Fruit fly (Drosophila melanogaster) whole organism, prepupa: ENCODE data around the gene CG13707.

Experiments
- CG10631 ChIP-seq: fragments of 200-800 bp; sonication (Bioruptor generic); optimal IDR thresholded peaks from 2 replicates; lab custom pipeline; 2016; ENCODE audit warnings: missing biosample characterization, missing genetic modification characterization
- CG11294 ChIP-seq: fragments of 200-800 bp; sonication (Bioruptor generic); IDR thresholded peaks from 2 replicates; pipeline ENCODE4 v1.3.6; 2022; ENCODE audit warnings: missing biosample characterization, missing genetic modification characterization
- CG11762 ChIP-seq: fragments of 200-800 bp; sonication (Bioruptor generic); optimal IDR thresholded peaks from 3 replicates; lab custom pipeline; 2016; ENCODE audit warnings: missing biosample characterization, missing genetic modification characterization; ENCODE audit not compliant: insufficient read depth
- CG11902 ChIP-seq: fragments of 200-800 bp; sonication (Bioruptor generic); optimal IDR thresholded peaks from 3 replicates; lab custom pipeline; 2016; ENCODE audit warnings: missing biosample characterization, missing genetic modification characterization
- CG15336 ChIP-seq: fragments of 200-800 bp; sonication (Bioruptor generic); IDR thresholded peaks from 2 replicates; pipeline ENCODE4 v1.3.6; 2022; ENCODE audit warnings: missing biosample characterization, missing genetic modification characterization
- CG16779 ChIP-seq: fragments of 200-800 bp; sonication (Bioruptor generic); optimal IDR thresholded peaks from 3 replicates; lab custom pipeline; 2017; ENCODE audit warnings: missing biosample characterization, mild to moderate bottlenecking, missing genetic modification characterization
- CG3032 ChIP-seq: fragments of 200-800 bp; optimal IDR thresholded peaks from 2 replicates; lab custom pipeline; 2019; ENCODE audit warnings: missing biosample characterization, mild to moderate bottlenecking, missing genetic modification characterization, moderate library complexity
- CG31627 ChIP-seq: fragments of 200-800 bp; sonication (Bioruptor generic); optimal IDR thresholded peaks from 3 replicates; lab custom pipeline; 2016; ENCODE audit warnings: missing biosample characterization, missing genetic modification characterization
- CG3919 ChIP-seq: fragments of 200-800 bp; sonication (Bioruptor generic); optimal IDR thresholded peaks from 3 replicates; lab custom pipeline; 2016; ENCODE audit warnings: missing biosample characterization, missing genetic modification characterization
- CG6163 ChIP-seq: fragments of 200-800 bp; sonication (Bioruptor generic); IDR thresholded peaks from 3 replicates; pipeline ENCODE4 v1.3.6; 2022; ENCODE audit warnings: missing biosample characterization, missing genetic modification characterization
- CG6276 ChIP-seq: fragments of 200-800 bp; sonication (Bioruptor generic); optimal IDR thresholded peaks from 2 replicates; lab custom pipeline; 2017; ENCODE audit warnings: missing biosample characterization, mild to moderate bottlenecking, missing genetic modification characterization
- CG6792 ChIP-seq: fragments of 200-800 bp; sonication (Bioruptor generic); optimal IDR thresholded peaks from 3 replicates; lab custom pipeline; 2016; ENCODE audit warnings: missing biosample characterization, missing genetic modification characterization
- CG6808 ChIP-seq: fragments of 200-800 bp; sonication (Bioruptor generic); optimal IDR thresholded peaks from 3 replicates; lab custom pipeline; 2017; ENCODE audit warnings: missing biosample characterization, missing genetic modification characterization, mild to moderate bottlenecking, moderate library complexity, missing genetic modification reagents
- CG7368 ChIP-seq: fragments of 200-800 bp; sonication (Bioruptor generic); optimal IDR thresholded peaks from 3 replicates; lab custom pipeline; 2016; ENCODE audit warnings: missing biosample characterization, missing genetic modification characterization
- CG8119 ChIP-seq: fragments of 200-800 bp; sonication (Bioruptor generic); IDR thresholded peaks from 3 replicates; pipeline ENCODE4 v1.3.6; 2022; ENCODE audit warnings: missing biosample characterization, missing genetic modification characterization
- CG9139 ChIP-seq: fragments of 200-800 bp; sonication (Bioruptor generic); optimal IDR thresholded peaks from 3 replicates; lab custom pipeline; 2017; ENCODE audit warnings: missing biosample characterization, mild to moderate bottlenecking, missing genetic modification characterization
- Eip75B ChIP-seq: fragments of 200-800 bp; sonication (Bioruptor generic); optimal IDR thresholded peaks from 3 replicates; lab custom pipeline; 2016; ENCODE audit warnings: missing biosample characterization, missing genetic modification characterization
- Eip78C ChIP-seq: fragments of 200-800 bp; sonication (Bioruptor generic); peaks from one replicate; lab custom pipeline; 2016; ENCODE audit warnings: missing biosample characterization, missing genetic modification characterization
- Eip93F ChIP-seq: fragments of 200-800 bp; sonication (Bioruptor generic); optimal IDR thresholded peaks from 2 replicates; lab custom pipeline; 2016; ENCODE audit warnings: missing biosample characterization, mild to moderate bottlenecking, missing genetic modification characterization
- Gug ChIP-seq: fragments of 200-800 bp; sonication (Bioruptor generic); IDR thresholded peaks from 2 replicates; pipeline ENCODE4 v1.3.6; 2022; ENCODE audit warnings: missing biosample characterization, missing genetic modification characterization
- Hr4 ChIP-seq: fragments of 200-800 bp; sonication (Bioruptor generic); optimal IDR thresholded peaks from 3 replicates; lab custom pipeline; 2016; ENCODE audit warnings: missing biosample characterization, missing genetic modification characterization
- Lpt ChIP-seq: fragments of 200-800 bp; sonication (Bioruptor generic); optimal IDR thresholded peaks from 3 replicates; lab custom pipeline; 2016; ENCODE audit warnings: missing biosample characterization, missing genetic modification characterization
- Met ChIP-seq: fragments of 200-800 bp; sonication (Bioruptor generic); optimal IDR thresholded peaks from 3 replicates; lab custom pipeline; 2016; ENCODE audit warnings: missing biosample characterization, missing genetic modification characterization
- OdsH ChIP-seq: fragments of 200-800 bp; sonication (Bioruptor generic); optimal IDR thresholded peaks from 3 replicates; lab custom pipeline; 2016; ENCODE audit warnings: missing biosample characterization, missing genetic modification characterization
- Smox ChIP-seq: fragments of 200-800 bp; sonication (Bioruptor generic); optimal IDR thresholded peaks from 3 replicates; lab custom pipeline; 2016; ENCODE audit warnings: missing biosample characterization, missing genetic modification characterization
- Sox102F ChIP-seq: fragments of 200-800 bp; sonication (Bioruptor generic); optimal IDR thresholded peaks from 2 replicates; lab custom pipeline; 2016; ENCODE audit warnings: missing biosample characterization, mild to moderate bottlenecking, missing genetic modification characterization
- Sox14 ChIP-seq: fragments of 200-800 bp; sonication (Bioruptor generic); optimal IDR thresholded peaks from 3 replicates; lab custom pipeline; 2016; ENCODE audit warnings: missing biosample characterization, missing genetic modification characterization
- Sox15 ChIP-seq: fragments of 200-800 bp; sonication (Bioruptor generic); optimal IDR thresholded peaks from 3 replicates; lab custom pipeline; 2016; ENCODE audit warnings: missing biosample characterization, missing genetic modification characterization
- acj6 ChIP-seq: fragments of 200-800 bp; sonication (Bioruptor generic); optimal IDR thresholded peaks from 3 replicates; lab custom pipeline; 2016; ENCODE audit warnings: missing biosample characterization, missing genetic modification characterization
- cyc ChIP-seq: fragments of 200-800 bp; sonication (Bioruptor generic); optimal IDR thresholded peaks from 3 replicates; lab custom pipeline; 2016; ENCODE audit warnings: missing biosample characterization, missing genetic modification characterization
- dac ChIP-seq: fragments of 200-800 bp; sonication (Bioruptor generic); optimal IDR thresholded peaks from 2 replicates; lab custom pipeline; 2017; ENCODE audit warnings: missing biosample characterization, mild to moderate bottlenecking, missing genetic modification characterization
- dsx ChIP-seq: fragments of 200-800 bp; optimal IDR thresholded peaks from 3 replicates; lab custom pipeline; 2019; ENCODE audit warnings: missing biosample characterization, mild to moderate bottlenecking, missing genetic modification characterization, moderate library complexity; ENCODE audit not compliant: poor library complexity, severe bottlenecking
- eg ChIP-seq: fragments of 200-800 bp; sonication (Bioruptor generic); IDR thresholded peaks from 3 replicates; pipeline ENCODE4 v1.3.6; 2022; ENCODE audit warnings: missing biosample characterization, missing genetic modification characterization
- fd59A ChIP-seq: fragments of 200-800 bp; sonication (Bioruptor generic); optimal IDR thresholded peaks from 2 replicates; lab custom pipeline; 2017; ENCODE audit warnings: missing biosample characterization, mild to moderate bottlenecking, missing genetic modification characterization, missing genetic modification reagents
- fd85E ChIP-seq: fragments of 200-800 bp; sonication (Bioruptor generic); optimal IDR thresholded peaks from 3 replicates; lab custom pipeline; 2016; ENCODE audit warnings: missing biosample characterization, missing genetic modification characterization
- fkh ChIP-seq: fragments of 200-800 bp; sonication (Bioruptor generic); optimal IDR thresholded peaks from 3 replicates; lab custom pipeline; 2017; ENCODE audit warnings: missing biosample characterization, mild to moderate bottlenecking, missing genetic modification characterization, moderate library complexity
- lz ChIP-seq: fragments of 200-800 bp; sonication (Bioruptor generic); optimal IDR thresholded peaks from 3 replicates; lab custom pipeline; 2016; ENCODE audit warnings: missing biosample characterization, missing genetic modification characterization
- net ChIP-seq: fragments of 200-800 bp; sonication (Bioruptor generic); optimal IDR thresholded peaks from 3 replicates; lab custom pipeline; 2016; ENCODE audit warnings: missing biosample characterization, missing genetic modification characterization
- salr ChIP-seq, 2 experiments: fragments of 200-800 bp; sonication (Bioruptor generic); optimal IDR thresholded peaks; 3 replicates each; lab custom pipeline; 2016 to 2018; ENCODE audit warnings: missing biosample characterization in 2 of 2, missing genetic modification characterization in 2 of 2, mild to moderate bottlenecking in 1 of 2
- spab ChIP-seq: fragments of 200-800 bp; sonication (Bioruptor generic); optimal IDR thresholded peaks from 2 replicates; lab custom pipeline; 2017; ENCODE audit warnings: missing biosample characterization, mild to moderate bottlenecking, missing genetic modification characterization, missing genetic modification reagents
- ss ChIP-seq, 2 experiments: fragments of 200-800 bp; sonication (Bioruptor generic); optimal IDR thresholded peaks; 2 replicates in 1 of 2; 3 replicates in 1 of 2; lab custom pipeline; 2017 to 2018; ENCODE audit warnings: mild to moderate bottlenecking in 2 of 2, missing biosample characterization in 2 of 2, missing genetic modification characterization in 2 of 2, moderate library complexity in 1 of 2
- svp ChIP-seq: fragments of 200-800 bp; sonication (Bioruptor generic); peaks from one replicate; lab custom pipeline; 2016; ENCODE audit warnings: missing biosample characterization, missing genetic modification characterization
- topi ChIP-seq: fragments of 200-800 bp; sonication (Bioruptor generic); optimal IDR thresholded peaks from 3 replicates; lab custom pipeline; 2016; ENCODE audit warnings: missing biosample characterization, missing genetic modification characterization
- vri ChIP-seq: fragments of 200-800 bp; sonication (Bioruptor generic); optimal IDR thresholded peaks from 3 replicates; lab custom pipeline; 2016; ENCODE audit warnings: missing biosample characterization, mild to moderate bottlenecking, missing genetic modification characterization

CG13707 gene

dm6 chr3L:4860969-4861368, 21.1 kb upstream of the CG13707 start, which contains the start of gene Dnah3:
Dnah3 (plus strand) TSS chr3L:4861269.
- TF ChIP-seq vri (GFP tag; lab: Kevin White, UChicago) (no peak), fkh (GFP tag; lab: Kevin White, UChicago) (no peak), topi (no peak), CG15336 (GFP tag; lab: Robert Waterston, UW) (no peak), CG8119 (no peak), dac (GFP tag; lab: Kevin White, UChicago) (no peak), ss (GFP tag; optimal IDR thresholded peaks at IDR 0.05; lab: Kevin White, UChicago) (no peak), Lpt (no peak), CG11294 (no peak)

dm6 chr3L:4860370-4860769, 20.5 kb upstream of the CG13707 start, which contains the start of gene CG32235:
CG32235 (minus strand) TSS chr3L:4860470.
- TF ChIP-seq CG6163 (GFP tag; lab: Robert Waterston, UW) (no peak), acj6 (GFP tag; lab: Kevin White, UChicago) (no peak), CG11902 (GFP tag; lab: Kevin White, UChicago) (no peak), lz (GFP tag; lab: Kevin White, UChicago) (no peak), vri (GFP tag; lab: Kevin White, UChicago) (no peak), dsx (GFP tag; lab: Kevin White, UChicago) (no peak), Eip75B (GFP tag; lab: Kevin White, UChicago) (no peak), eg (no peak)

dm6 chr3L:4855208-4855607, 15.3 kb upstream of the CG13707 start:
- no peak for TF ChIP-seq Eip93F (GFP tag; lab: Kevin White, UChicago)
- TF ChIP-seq CG6276 (GFP tag; lab: Kevin White, UChicago): no peak
- no peak for TF ChIP-seq CG3919 (GFP tag; lab: Kevin White, UChicago)
- no peak for TF ChIP-seq CG11902 (GFP tag; lab: Kevin White, UChicago)
- TF ChIP-seq Eip78C: no peak
- TF ChIP-seq fkh (GFP tag; lab: Kevin White, UChicago): no peak
- no peak for TF ChIP-seq net
- TF ChIP-seq fd85E (GFP tag; lab: Kevin White, UChicago): no peak
- no peak for TF ChIP-seq CG11762 (GFP tag; lab: Kevin White, UChicago)
- TF ChIP-seq Eip75B (GFP tag; lab: Kevin White, UChicago): no peak
- no peak for TF ChIP-seq fd59A (GFP tag; lab: Kevin White, UChicago)
- TF ChIP-seq Met: no peak
- TF ChIP-seq Smox (GFP tag; lab: Kevin White, UChicago): no peak
- TF ChIP-seq CG10631 (GFP tag; lab: Kevin White, UChicago): no peak
- no peak for TF ChIP-seq CG6808 (GFP tag; lab: Kevin White, UChicago)
- no peak for TF ChIP-seq CG6163 (GFP tag; lab: Robert Waterston, UW)
- no peak for TF ChIP-seq CG7368 (GFP tag; lab: Kevin White, UChicago)
- TF ChIP-seq cyc (GFP tag; lab: Kevin White, UChicago): no peak
- no peak for TF ChIP-seq CG3032 (tag; lab: Kevin White, UChicago)
- TF ChIP-seq, all 60 proteins: peak for 0

- TF ChIP-seq Sox15 (GFP tag; lab: Kevin White, UChicago) (no peak), dsx (GFP tag; lab: Kevin White, UChicago) (no peak), CG31627 (GFP tag; lab: Kevin White, UChicago) (peak; percentile 17), fd59A (GFP tag; lab: Kevin White, UChicago) (no peak), acj6 (GFP tag; lab: Kevin White, UChicago) (no peak), CG9139 (GFP tag; lab: Kevin White, UChicago) (no peak), salr (GFP tag; optimal IDR thresholded peaks at IDR 0.05; lab: Kevin White, UChicago) (no peak), topi (peak; percentile 25), CG6792 (GFP tag; lab: Kevin White, UChicago) (peak; percentile 10), cyc (GFP tag; lab: Kevin White, UChicago) (peak; percentile 19), Sox14 (GFP tag; lab: Kevin White, UChicago) (no peak), Sox102F (GFP tag; lab: Kevin White, UChicago) (no peak), Met (peak; percentile 0), svp (GFP tag; lab: Kevin White, UChicago) (peak; percentile 93), Gug (GFP tag; lab: Robert Waterston, UW) (no peak), Hr4 (GFP tag; lab: Kevin White, UChicago) (no peak), net (no peak), CG16779 (tag; lab: Kevin White, UChicago) (no peak), fkh (GFP tag; lab: Kevin White, UChicago) (no peak), dac (GFP tag; lab: Kevin White, UChicago) (no peak), lz (GFP tag; lab: Kevin White, UChicago) (peak; percentile 12), CG3032 (tag; lab: Kevin White, UChicago) (no peak), Lpt (no peak), fd85E (GFP tag; lab: Kevin White, UChicago) (no peak), CG8119 (no peak), spab (GFP tag; lab: Kevin White, UChicago) (no peak), CG11294 (no peak), OdsH (no peak)
These were observed 14.2 kb upstream of the CG13707 start for dm6 chr3L:4854153-4854552.
